Worm (Caenorhabditis elegans) whole organism, young adult: ENCODE results near the gene ZK185.2.

Source experiments
- B0035.1 ChIP-seq: sonication (generic microtip); optimal IDR thresholded peaks from 2 replicates; lab custom pipeline; 2016; ENCODE audit warnings: missing genetic modification characterization, mild to moderate bottlenecking, missing compliant biosample characterization, missing genotype, missing genetic modification reagents
- D2030.7 ChIP-seq: fragments of 200-800 bp; sonication (Bioruptor generic); IDR thresholded peaks from 2 replicates; pipeline ENCODE4 v1.3.6; 2022; ENCODE audit warnings: missing genetic modification reagents, missing genetic modification characterization, missing compliant biosample characterization
- F57C9.4 ChIP-seq: sonication (generic microtip); optimal IDR thresholded peaks from 2 replicates; lab custom pipeline; 2017; ENCODE audit warnings: mild to moderate bottlenecking, missing genetic modification characterization, missing compliant biosample characterization
- Y67H2A.10 ChIP-seq: fragments of 200-800 bp; sonication (Bioruptor generic); conservative IDR thresholded peaks from 2 replicates; pipeline ENCODE4 v1.3.6; 2022; ENCODE audit warnings: missing genetic modification reagents, missing genetic modification characterization, missing compliant biosample characterization
- Y79H2A.3 ChIP-seq: fragments of 200-800 bp; sonication (Bioruptor generic); conservative IDR thresholded peaks from 2 replicates; pipeline ENCODE4 v1.3.6; 2022; ENCODE audit warnings: missing genetic modification reagents, missing genetic modification characterization, missing compliant biosample characterization
- aptf-2 ChIP-seq: fragments of 200-800 bp; sonication (Bioruptor generic); conservative IDR thresholded peaks from 2 replicates; pipeline ENCODE4 v1.3.6; 2022; ENCODE audit warnings: missing genetic modification reagents, missing genetic modification characterization, missing compliant biosample characterization
- athp-1 ChIP-seq: sonication (generic microtip); optimal IDR thresholded peaks from 2 replicates; lab custom pipeline; 2017; ENCODE audit warnings: mild to moderate bottlenecking, missing genetic modification characterization, missing compliant biosample characterization
- attf-6 ChIP-seq: fragments of 200-800 bp; sonication (Bioruptor generic); IDR thresholded peaks from 2 replicates; pipeline ENCODE4 v1.3.6; 2022; ENCODE audit warnings: missing genetic modification reagents, missing genetic modification characterization, missing compliant biosample characterization
- ceh-100 ChIP-seq: fragments of 200-800 bp; sonication (Bioruptor generic); IDR thresholded peaks from 2 replicates; pipeline ENCODE4 v1.3.6; 2022; ENCODE audit warnings: missing genetic modification reagents, missing genetic modification characterization, missing compliant biosample characterization
- ceh-27 ChIP-seq: fragments of 200-800 bp; sonication (Bioruptor generic); optimal IDR thresholded peaks from 2 replicates; lab custom pipeline; 2018; ENCODE audit warnings: mild to moderate bottlenecking, missing genetic modification characterization, moderate library complexity, missing compliant biosample characterization
- ceh-40 ChIP-seq: fragments of 200-800 bp; sonication (Bioruptor generic); IDR thresholded peaks from 2 replicates; pipeline ENCODE4 v1.3.6; 2022; ENCODE audit warnings: missing genetic modification characterization, missing compliant biosample characterization
- dpff-1 ChIP-seq: sonication (generic microtip); optimal IDR thresholded peaks from 2 replicates; lab custom pipeline; 2017; ENCODE audit warnings: mild to moderate bottlenecking, missing genetic modification characterization, missing compliant biosample characterization
- efl-1 ChIP-seq: fragments of 150-350 bp; optimal IDR thresholded peaks from 2 replicates; lab custom pipeline; 2014; ENCODE audit warnings: missing biosample characterization, missing genetic modification reagents, missing genetic modification characterization
- egl-44 ChIP-seq: fragments of 200-800 bp; sonication (Bioruptor generic); IDR thresholded peaks from 2 replicates; pipeline ENCODE4 v1.3.6; 2022; ENCODE audit warnings: missing genetic modification reagents, missing genetic modification characterization, missing compliant biosample characterization
- egrh-3 ChIP-seq: fragments of 200-800 bp; sonication (Bioruptor generic); IDR thresholded peaks from 2 replicates; pipeline ENCODE4 v1.3.6; 2022; ENCODE audit warnings: missing genetic modification reagents, missing genetic modification characterization, missing compliant biosample characterization
- him-1 ChIP-seq: sonication (generic microtip); optimal IDR thresholded peaks from 2 replicates; lab custom pipeline; 2016; ENCODE audit warnings: missing genotype, missing genetic modification reagents, missing genetic modification characterization, missing compliant biosample characterization
- hmg-1.2 ChIP-seq: fragments of 200-800 bp; sonication (Bioruptor generic); IDR thresholded peaks from 2 replicates; pipeline ENCODE4 v1.3.6; 2022; ENCODE audit warnings: missing genetic modification reagents, missing genetic modification characterization, missing compliant biosample characterization
- let-526 ChIP-seq: fragments of 200-800 bp; sonication (Bioruptor generic); IDR thresholded peaks from 2 replicates; pipeline ENCODE4 v1.3.6; 2022; ENCODE audit warnings: missing genetic modification reagents, missing genetic modification characterization, missing compliant biosample characterization
- lin-40 ChIP-seq: sonication (generic microtip); optimal IDR thresholded peaks from 2 replicates; lab custom pipeline; 2016; ENCODE audit warnings: missing genetic modification characterization, mild to moderate bottlenecking, missing compliant biosample characterization, missing genotype, missing genetic modification reagents
- lsy-27 ChIP-seq: sonication (generic microtip); optimal IDR thresholded peaks from 2 replicates; lab custom pipeline; 2017; ENCODE audit warnings: missing genetic modification characterization, mild to moderate bottlenecking, missing compliant biosample characterization, antibody characterized with exemption, missing genotype, borderline replicate concordance; ENCODE audit not compliant: insufficient read depth
- madf-10 ChIP-seq: sonication (generic microtip); optimal IDR thresholded peaks from 2 replicates; lab custom pipeline; 2016; ENCODE audit warnings: mild to moderate bottlenecking, missing genetic modification characterization, missing compliant biosample characterization
- madf-8 ChIP-seq: fragments of 200-800 bp; sonication (Bioruptor generic); conservative IDR thresholded peaks from 2 replicates; pipeline ENCODE4 v1.3.6; 2022; ENCODE audit warnings: missing genetic modification reagents, missing genetic modification characterization, missing compliant biosample characterization
- mel-28 ChIP-seq: sonication (generic microtip); optimal IDR thresholded peaks from 2 replicates; lab custom pipeline; 2016; ENCODE audit warnings: borderline replicate concordance, mild to moderate bottlenecking, missing genetic modification characterization, missing compliant biosample characterization
- mes-4 ChIP-seq: sonication (generic microtip); optimal IDR thresholded peaks from 2 replicates; lab custom pipeline; 2016; ENCODE audit warnings: missing genotype, missing genetic modification characterization, missing compliant biosample characterization
- nfya-1 ChIP-seq: sonication (generic microtip); optimal IDR thresholded peaks from 2 replicates; lab custom pipeline; 2017; ENCODE audit warnings: antibody characterized with exemption, missing compliant biosample characterization, missing genetic modification characterization, borderline replicate concordance; ENCODE audit not compliant: insufficient read depth
- nhr-120 ChIP-seq: fragments of 200-800 bp; sonication (Bioruptor generic); IDR thresholded peaks from 2 replicates; pipeline ENCODE4 v1.3.6; 2022; ENCODE audit warnings: missing genetic modification characterization, missing compliant biosample characterization
- nhr-179 ChIP-seq: sonication (generic microtip); optimal IDR thresholded peaks from 2 replicates; lab custom pipeline; 2016; ENCODE audit warnings: mild to moderate bottlenecking, missing genetic modification characterization, missing compliant biosample characterization
- pbrm-1 ChIP-seq: fragments of 200-800 bp; sonication (Bioruptor generic); IDR thresholded peaks from 2 replicates; pipeline ENCODE4 v1.3.6; 2022; ENCODE audit warnings: missing genetic modification reagents, missing genetic modification characterization, missing compliant biosample characterization
- rcor-1 ChIP-seq: fragments of 200-800 bp; sonication (Bioruptor generic); IDR thresholded peaks from 2 replicates; pipeline ENCODE4 v1.3.6; 2022; ENCODE audit warnings: missing genetic modification reagents, missing genetic modification characterization, missing compliant biosample characterization
- rpc-1 ChIP-seq, 2 experiments: fragments of 150-350 bp in 1 of 2; sonication (generic microtip) in 1 of 2; optimal IDR thresholded peaks; 2 replicates each; lab custom pipeline; 2014 to 2018; ENCODE audit warnings: missing biosample characterization in 1 of 2, missing genetic modification characterization in 1 of 2, missing genetic modification reagents in 1 of 2, missing genotype in 1 of 2
- sea-2 ChIP-seq: fragments of 200-800 bp; sonication (Bioruptor generic); IDR thresholded peaks from 2 replicates; pipeline ENCODE4 v1.3.6; 2022; ENCODE audit warnings: missing genetic modification characterization, missing compliant biosample characterization
- snpc-4 ChIP-seq, 5 experiments: fragments of 150-350 bp in 1 of 5; sonication (generic microtip) in 4 of 5; optimal IDR thresholded peaks; 2 replicates each; lab custom pipeline; 2014 to 2018; ENCODE audit warnings: missing genetic modification characterization in 5 of 5, missing biosample characterization in 3 of 5, antibody characterized with exemption in 2 of 5, mild to moderate bottlenecking in 2 of 5, missing compliant biosample characterization in 2 of 5, missing genotype in 2 of 5, moderate library complexity in 2 of 5, missing genetic modification reagents in 1 of 5
- somi-1 ChIP-seq: fragments of 200-800 bp; sonication (Bioruptor generic); optimal IDR thresholded peaks from 2 replicates; lab custom pipeline; 2018; ENCODE audit warnings: mild to moderate bottlenecking, missing genetic modification characterization, missing compliant biosample characterization
- tbx-9 ChIP-seq: sonication (generic microtip); optimal IDR thresholded peaks from 2 replicates; lab custom pipeline; 2016; ENCODE audit warnings: borderline replicate concordance, missing genetic modification characterization, inconsistent platforms, missing compliant biosample characterization
- unc-130 ChIP-seq: sonication (generic microtip); optimal IDR thresholded peaks from 2 replicates; lab custom pipeline; 2016; ENCODE audit warnings: missing genetic modification reagents, missing genetic modification characterization, missing compliant biosample characterization
- xnd-1 ChIP-seq: sonication (generic microtip); optimal IDR thresholded peaks from 2 replicates; lab custom pipeline; 2016; ENCODE audit warnings: missing genotype, missing genetic modification reagents, missing genetic modification characterization, missing compliant biosample characterization
- zim-3 ChIP-seq: sonication (generic microtip); optimal IDR thresholded peaks from 2 replicates; lab custom pipeline; 2017; ENCODE audit warnings: mild to moderate bottlenecking, missing genetic modification characterization, moderate library complexity, missing compliant biosample characterization
- ztf-22 ChIP-seq: fragments of 200-800 bp; sonication (Bioruptor generic); optimal IDR thresholded peaks from 2 replicates; lab custom pipeline; 2018; ENCODE audit warnings: mild to moderate bottlenecking, missing genetic modification characterization, moderate library complexity, missing compliant biosample characterization
- ztf-25 ChIP-seq: fragments of 200-800 bp; sonication (Bioruptor generic); IDR thresholded peaks from 2 replicates; pipeline ENCODE4 v1.3.6; 2022; ENCODE audit warnings: missing genetic modification reagents, missing genetic modification characterization, missing compliant biosample characterization

Gene ZK185.2

DNA sequence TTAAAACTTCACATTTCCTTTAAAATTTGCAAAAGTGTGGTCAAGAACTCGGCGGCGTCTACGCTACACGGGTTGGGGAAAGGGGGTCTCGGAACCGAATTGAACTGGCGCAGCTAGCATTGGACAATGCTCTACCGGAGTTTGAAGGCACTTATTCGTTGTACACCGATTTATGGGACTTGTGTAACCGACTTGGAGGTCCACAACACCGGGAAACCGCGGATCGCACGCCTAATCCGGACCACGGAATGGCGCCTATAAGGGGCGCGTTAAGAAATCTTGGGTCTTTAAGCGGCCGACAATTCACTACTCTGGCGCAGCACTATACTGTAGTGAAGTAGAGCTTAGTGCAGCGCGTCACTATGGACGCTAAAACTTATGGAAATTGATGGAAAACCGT is 2.3 kb downstream of the ZK185.2 start (continued):
- TF ChIP-seq B0035.1 (tag; lab: Kevin White, UChicago), result no peak
- TF ChIP-seq Y79H2A.3 (GFP tag; lab: Robert Waterston, UW), result no peak
- TF ChIP-seq ztf-22 (GFP tag; lab: Kevin White, UChicago), result no peak
- no peak for TF ChIP-seq zim-3 (tag; lab: Kevin White, UChicago)
- peak; percentile 50; the same call in 1 of the 2 replicates for TF ChIP-seq D2030.7 (GFP tag; lab: Robert Waterston, UW)
- TF ChIP-seq snpc-4 (GFP tag; optimal IDR thresholded peaks at IDR 0.05; lab: Kevin White, UChicago), result peak; percentile 88
- peak; percentile 88 to 96 (median 92) for TF ChIP-seq snpc-4 (tag; optimal IDR thresholded peaks at IDR 0.05; lab: Kevin White, UChicago)
- no peak for TF ChIP-seq nhr-179
- no peak for TF ChIP-seq egl-44 (GFP tag; lab: Robert Waterston, UW)
- no peak for TF ChIP-seq nhr-120 (GFP tag; lab: Robert Waterston, UW)
- no peak for TF ChIP-seq ceh-100 (GFP tag; lab: Robert Waterston, UW)
- TF ChIP-seq ztf-25 (GFP tag; lab: Robert Waterston, UW), result no peak
- peak; percentile 54 for TF ChIP-seq him-1 (tag; lab: Kevin White, UChicago)
- no peak for TF ChIP-seq dpff-1 (tag; lab: Kevin White, UChicago)
- no peak for TF ChIP-seq madf-8 (GFP tag; lab: Robert Waterston, UW)
- 0 out of 2 replicates have a peak, but pooled peaks have one; percentile 36 for TF ChIP-seq rcor-1 (GFP tag; lab: Robert Waterston, UW)
- TF ChIP-seq tbx-9, result no peak
- no peak for TF ChIP-seq egrh-3
- no peak for TF ChIP-seq mes-4 (tag; lab: Kevin White, UChicago)
- no peak for TF ChIP-seq xnd-1 (tag; lab: Kevin White, UChicago)
- no peak for TF ChIP-seq aptf-2
- no peak for TF ChIP-seq lin-40 (tag; lab: Kevin White, UChicago)
- TF ChIP-seq sea-2 (GFP tag; lab: Robert Waterston, UW), result 0 out of 2 replicates have a peak, but pooled peaks have one; percentile 55
- TF ChIP-seq rpc-1 (optimal IDR thresholded peaks at IDR 0.05; lab: Kevin White, UChicago), result peak; percentile 62
- TF ChIP-seq rpc-1 (tag; optimal IDR thresholded peaks at IDR 0.05; lab: Kevin White, UChicago), result peak; percentile 73
- TF ChIP-seq athp-1 (tag; lab: Kevin White, UChicago), result no peak
- TF ChIP-seq ceh-27 (GFP tag; lab: Kevin White, UChicago), result no peak
- TF ChIP-seq F57C9.4 (tag; lab: Kevin White, UChicago), result no peak
- TF ChIP-seq lsy-27, result no peak
- no peak for TF ChIP-seq nfya-1 (tag; lab: Kevin White, UChicago)
- no peak for TF ChIP-seq madf-10 (tag; lab: Kevin White, UChicago)
- TF ChIP-seq efl-1 (GFP tag; lab: Kevin White, UChicago), result no peak
- TF ChIP-seq hmg-1.2, result peak; percentile 88
- TF ChIP-seq ceh-40, result no peak
- TF ChIP-seq let-526 (GFP tag; lab: Robert Waterston, UW), result no peak
- TF ChIP-seq Y67H2A.10, result no peak
- TF ChIP-seq unc-130, result no peak

DNA sequence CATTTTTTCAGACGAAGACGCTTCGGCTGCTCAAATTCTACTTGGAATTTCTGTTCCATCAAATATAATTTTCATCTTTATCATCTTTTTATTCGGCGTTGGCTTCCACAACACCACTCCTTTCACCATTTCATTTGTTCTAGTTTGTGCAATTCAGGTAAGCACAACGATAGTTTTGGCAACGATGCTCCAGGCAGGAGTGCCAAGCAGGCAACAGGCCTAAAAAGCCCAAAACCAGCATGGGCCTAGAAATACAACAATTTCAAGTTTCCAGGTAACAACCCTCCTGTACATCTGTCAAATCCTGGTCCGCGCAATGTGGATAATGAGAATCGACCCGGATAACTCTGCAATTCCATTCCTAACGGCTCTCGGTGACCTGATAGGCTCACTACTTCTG is 4.8 kb downstream of the ZK185.2 start:
- TF ChIP-seq Y67H2A.10, result no peak
- TF ChIP-seq attf-6 (GFP tag; lab: Robert Waterston, UW), result no peak
- TF ChIP-seq somi-1 (GFP tag; lab: Kevin White, UChicago), result no peak
- TF ChIP-seq mel-28, result no peak
- no peak for TF ChIP-seq pbrm-1 (GFP tag; lab: Robert Waterston, UW)
